Worm (Caenorhabditis elegans): ENCODE data around the gene idpb-2.
A peak's percentile ranks its signal among the peaks of the same experiment; 100 is the strongest.

Gene idpb-2

ce11 chrII:5061794-5062368 is 7.5 kb downstream of the idpb-2 start, which contains the start of gene smc-5 (continued):
- TF ChIP-seq cebp-1 (GFP tag; IDR thresholded peaks at IDR 0.05) (peak; percentile 63; the same call in 1 of the 2 replicates), cebp-1 (tag; optimal IDR thresholded peaks at IDR 0.05) (no peak), nhr-27 (tag; optimal IDR thresholded peaks at IDR 0.05) (no peak), gei-17 (GFP tag; optimal IDR thresholded peaks at IDR 0.05) (no peak), ceh-40 (GFP tag; IDR thresholded peaks at IDR 0.05) (no peak), madf-10 (tag; optimal IDR thresholded peaks at IDR 0.05) (peak; percentile 15), lsy-27 (tag; optimal IDR thresholded peaks at IDR 0.05; ENCODE audit: borderline replicate concordance, insufficient read depth) (no peak), tbp1 (GFP tag; optimal IDR thresholded peaks at IDR 0.05) (peak; percentile 54), ekl-4 (GFP tag; IDR thresholded peaks at IDR 0.05) (0 out of 2 replicates have a peak, but pooled peaks have one; percentile 25), lin-35 (GFP tag; optimal IDR thresholded peaks at IDR 0.05) (peak in 2 of 3 experiments; percentile 24 to 66), him-1 (tag; optimal IDR thresholded peaks at IDR 0.05) (no peak), nhr-80 (tag; optimal IDR thresholded peaks at IDR 0.05) (peak; percentile 28), D2030.7 (GFP tag; IDR thresholded peaks at IDR 0.05) (peak; percentile 80; the same call in 1 of the 2 replicates), B0261.1 (tag; optimal IDR thresholded peaks at IDR 0.05) (peak; percentile 15), snpc-1.3 (tag; optimal IDR thresholded peaks at IDR 0.05; ENCODE audit: insufficient read depth) (peak; percentile 28), dox-1 (GFP tag; IDR thresholded peaks at IDR 0.05) (peak; percentile 82), lin-54 (GFP tag; optimal IDR thresholded peaks at IDR 0.05) (peak; percentile 71), hlh-26 (GFP tag; conservative IDR thresholded peaks at IDR 0.05) (no peak), mel-28 (tag; optimal IDR thresholded peaks at IDR 0.05; ENCODE audit: borderline replicate concordance) (no peak), C06A6.2 (GFP tag; conservative IDR thresholded peaks at IDR 0.05) (no peak), nfya-1 (tag; optimal IDR thresholded peaks at IDR 0.05; ENCODE audit: borderline replicate concordance, insufficient read depth) (no peak), ztf-26 (tag; optimal IDR thresholded peaks at IDR 0.05) (no peak), ztf-28 (GFP tag; IDR thresholded peaks at IDR 0.05) (no peak), attf-3 (GFP tag; conservative IDR thresholded peaks at IDR 0.05) (0 out of 2 replicates have a peak, but pooled peaks have one; percentile 31), let-607 (tag; optimal IDR thresholded peaks at IDR 0.05) (no peak), sptf-2 (GFP tag; optimal IDR thresholded peaks at IDR 0.05) (no peak), cebp-2 (GFP tag; IDR thresholded peaks at IDR 0.05) (no peak), unc-130 (GFP tag; optimal IDR thresholded peaks at IDR 0.05) (peak; percentile 77), F49E8.2 (tag; optimal IDR thresholded peaks at IDR 0.05; ENCODE audit: insufficient read depth) (peak; percentile 27), sdz-38 (tag; optimal IDR thresholded peaks at IDR 0.05) (no peak), hmg-1.2 (GFP tag; IDR thresholded peaks at IDR 0.05) (peak; percentile 42; the same call in 1 of the 2 replicates), mcd-1 (GFP tag; IDR thresholded peaks at IDR 0.05) (peak; percentile 91), die-1 (tag; optimal IDR thresholded peaks at IDR 0.05) (peak; percentile 7), lir-1 (GFP tag; conservative IDR thresholded peaks at IDR 0.05) (no peak), snpc-3.4 (tag; optimal IDR thresholded peaks at IDR 0.05) (peak; percentile 66), bed-2 (GFP tag; IDR thresholded peaks at IDR 0.05) (no peak), ceh-100 (GFP tag; IDR thresholded peaks at IDR 0.05) (peak; percentile 96), tbx-9 (tag; optimal IDR thresholded peaks at IDR 0.05; ENCODE audit: borderline replicate concordance) (no peak), hlh-12 (tag; optimal IDR thresholded peaks at IDR 0.05) (no peak), nfya-2 (GFP tag; IDR thresholded peaks at IDR 0.05) (no peak), T26A5.8 (tag; optimal IDR thresholded peaks at IDR 0.05) (no peak), F23B12.7 (tag; optimal IDR thresholded peaks at IDR 0.05; ENCODE audit: insufficient read depth) (peak; percentile 88), madf-8 (GFP tag; conservative IDR thresholded peaks at IDR 0.05) (peak; percentile 80), K12H6.12 (tag; optimal IDR thresholded peaks at IDR 0.05) (no peak), attf-5 (GFP tag; optimal IDR thresholded peaks at IDR 0.05) (peak; percentile 79), lag-1 (GFP tag; IDR thresholded peaks at IDR 0.05) (no peak), B0336.3 (GFP tag; IDR thresholded peaks at IDR 0.05) (no peak)

All from whole organism, young adult.